Worm (Caenorhabditis elegans) whole organism, L4 larva: Measurements from ENCODE around the gene oac-14.
A peak's percentile ranks its signal among the peaks of the same experiment; 100 is the strongest.

ENCODE experiments used
- D1046.2 ChIP-seq: fragments of 200-800 bp; sonication (Bioruptor generic); IDR thresholded peaks from 2 replicates; pipeline ENCODE4 v1.3.6; 2022; ENCODE audit warnings: missing genetic modification characterization, missing compliant biosample characterization
- F37D6.2 ChIP-seq: sonication (generic microtip); optimal IDR thresholded peaks from 2 replicates; lab custom pipeline; 2016; ENCODE audit warnings: mild to moderate bottlenecking, missing genetic modification characterization, missing compliant biosample characterization
- T26A8.4 ChIP-seq: fragments of 200-800 bp; sonication (Bioruptor generic); IDR thresholded peaks from 2 replicates; pipeline ENCODE4 v1.3.6; 2022; ENCODE audit warnings: missing genetic modification characterization, missing compliant biosample characterization
- Y48G9A.11 ChIP-seq: fragments of 200-800 bp; sonication (Bioruptor generic); IDR thresholded peaks from 2 replicates; pipeline ENCODE4 v1.3.6; 2022; ENCODE audit warnings: missing genetic modification reagents, missing genetic modification characterization, missing compliant biosample characterization
- ZK337.2 ChIP-seq: fragments of 200-800 bp; sonication (Bioruptor generic); IDR thresholded peaks from 2 replicates; pipeline ENCODE4 v1.3.6; 2022; ENCODE audit warnings: missing genetic modification reagents, missing genetic modification characterization, missing compliant biosample characterization
- ZK546.5 ChIP-seq, 2 experiments: sonication (generic microtip); optimal IDR thresholded peaks; 2 replicates each; lab custom pipeline; 2017; ENCODE audit warnings: missing biosample characterization in 2 of 2, missing genetic modification characterization in 2 of 2
- ama-1 ChIP-seq: fragments of 150-350 bp; optimal IDR thresholded peaks from 2 replicates; lab custom pipeline; 2014; ENCODE audit warnings: inconsistent platforms, mixed read lengths
- arid-1 ChIP-seq: fragments of 200-800 bp; sonication (Bioruptor generic); conservative IDR thresholded peaks from 2 replicates; pipeline ENCODE4 v1.3.6; 2022; ENCODE audit warnings: missing genetic modification reagents, missing genetic modification characterization, missing compliant biosample characterization
- attf-4 ChIP-seq: sonication (generic microtip); optimal IDR thresholded peaks from 3 replicates; lab custom pipeline; 2017; ENCODE audit warnings: missing biosample characterization, missing genetic modification characterization
- ceh-20 ChIP-seq: fragments of 200-800 bp; sonication (Bioruptor generic); IDR thresholded peaks from 2 replicates; pipeline ENCODE4 v1.3.6; 2022; ENCODE audit warnings: missing genetic modification reagents, missing genetic modification characterization, missing compliant biosample characterization
- ceh-28 ChIP-seq: fragments of 150-350 bp; optimal IDR thresholded peaks from 2 replicates; lab custom pipeline; 2014; ENCODE audit warnings: missing biosample characterization, missing genetic modification reagents, missing genetic modification characterization
- ceh-82 ChIP-seq: sonication (generic microtip); optimal IDR thresholded peaks from 2 replicates; lab custom pipeline; 2017; ENCODE audit warnings: missing biosample characterization, missing genetic modification characterization
- ces-1 ChIP-seq: fragments of 150-350 bp; sonication (generic microtip); optimal IDR thresholded peaks from 4 replicates; lab custom pipeline; 2014; ENCODE audit warnings: missing biosample characterization, missing genetic modification reagents, missing genetic modification characterization
- ctbp-1 ChIP-seq: fragments of 200-800 bp; sonication (Bioruptor generic); IDR thresholded peaks from 2 replicates; pipeline ENCODE4 v1.3.6; 2022; ENCODE audit warnings: missing genetic modification reagents, missing genetic modification characterization, missing compliant biosample characterization
- dpl-1 ChIP-seq: fragments of 150-350 bp; optimal IDR thresholded peaks from 2 replicates; lab custom pipeline; 2014; ENCODE audit warnings: missing biosample characterization, missing genetic modification reagents, missing genetic modification characterization
- dve-1 ChIP-seq: sonication (generic microtip); optimal IDR thresholded peaks from 2 replicates; lab custom pipeline; 2017; ENCODE audit warnings: antibody characterized with exemption, mild to moderate bottlenecking, missing genetic modification characterization, missing compliant biosample characterization; ENCODE audit not compliant: insufficient read depth
- egl-43 ChIP-seq: fragments of 200-800 bp; sonication (Bioruptor generic); IDR thresholded peaks from 2 replicates; pipeline ENCODE4 v1.3.6; 2022; ENCODE audit warnings: missing genetic modification reagents, missing genetic modification characterization, missing compliant biosample characterization
- gei-8 ChIP-seq: fragments of 200-800 bp; sonication (Bioruptor generic); optimal IDR thresholded peaks from 2 replicates; lab custom pipeline; 2018; ENCODE audit warnings: mild to moderate bottlenecking, missing genetic modification characterization, missing compliant biosample characterization
- lim-7 ChIP-seq: fragments of 200-800 bp; sonication (Bioruptor generic); IDR thresholded peaks from 2 replicates; pipeline ENCODE4 v1.3.6; 2022; ENCODE audit warnings: missing genetic modification characterization, missing compliant biosample characterization
- lin-13 ChIP-seq: fragments of 150-350 bp; optimal IDR thresholded peaks from 2 replicates; lab custom pipeline; 2014; ENCODE audit warnings: missing biosample characterization, missing genetic modification reagents, missing genetic modification characterization
- lin-15B ChIP-seq: fragments of 150-350 bp; sonication (generic microtip); optimal IDR thresholded peaks from 3 replicates; lab custom pipeline; 2014; ENCODE audit warnings: missing biosample characterization, missing genetic modification characterization
- lin-29 ChIP-seq: fragments of 200-800 bp; sonication (Bioruptor generic); IDR thresholded peaks from 2 replicates; pipeline ENCODE4 v1.3.6; 2022; ENCODE audit warnings: missing genetic modification reagents, missing genetic modification characterization, missing compliant biosample characterization
- lsy-2 ChIP-seq, 2 experiments: fragments of 150-350 bp in 1 of 2; sonication (generic microtip) in 1 of 2; optimal IDR thresholded peaks; 2 replicates each; lab custom pipeline; 2014 to 2017; ENCODE audit warnings: missing biosample characterization in 2 of 2, missing genetic modification characterization in 2 of 2
- madf-5 ChIP-seq, 2 experiments: fragments of 200-800 bp; sonication (Bioruptor generic); IDR thresholded peaks; 2 replicates each; pipeline ENCODE4 v1.3.6; 2022; ENCODE audit warnings: missing compliant biosample characterization in 2 of 2, missing genetic modification characterization in 2 of 2
- madf-9 ChIP-seq: fragments of 200-800 bp; sonication (Bioruptor generic); conservative IDR thresholded peaks from 2 replicates; pipeline ENCODE4 v1.3.6; 2022; ENCODE audit warnings: missing genetic modification reagents, missing genetic modification characterization, missing compliant biosample characterization
- mdt-29 ChIP-seq: fragments of 200-800 bp; sonication (Bioruptor generic); IDR thresholded peaks from 2 replicates; pipeline ENCODE4 v1.3.6; 2022; ENCODE audit warnings: missing genetic modification reagents, missing genetic modification characterization, missing compliant biosample characterization
- mxl-3 ChIP-seq: fragments of 200-800 bp; sonication (Bioruptor generic); optimal IDR thresholded peaks from 2 replicates; lab custom pipeline; 2018; ENCODE audit warnings: mild to moderate bottlenecking, missing genetic modification characterization, missing compliant biosample characterization
- nhr-10 ChIP-seq: fragments of 150-350 bp; optimal IDR thresholded peaks from 2 replicates; lab custom pipeline; 2014; ENCODE audit warnings: missing biosample characterization, missing genetic modification characterization
- nhr-11 ChIP-seq: fragments of 150-350 bp; optimal IDR thresholded peaks from 2 replicates; lab custom pipeline; 2014; ENCODE audit warnings: missing biosample characterization, missing genetic modification characterization
- nhr-25 ChIP-seq: sonication (generic microtip); optimal IDR thresholded peaks from 2 replicates; lab custom pipeline; 2017; ENCODE audit warnings: missing genetic modification characterization, mild to moderate bottlenecking, missing compliant biosample characterization, antibody characterized with exemption, moderate library complexity, borderline replicate concordance; ENCODE audit not compliant: insufficient read depth
- nhr-28 ChIP-seq: fragments of 150-350 bp; optimal IDR thresholded peaks from 2 replicates; lab custom pipeline; 2014; ENCODE audit warnings: missing biosample characterization, missing genetic modification characterization
- nhr-42 ChIP-seq: fragments of 200-800 bp; sonication (Bioruptor generic); IDR thresholded peaks from 2 replicates; pipeline ENCODE4 v1.3.6; 2022; ENCODE audit warnings: missing genetic modification characterization, missing compliant biosample characterization
- nhr-48 ChIP-seq: sonication (generic microtip); optimal IDR thresholded peaks from 2 replicates; lab custom pipeline; 2016; ENCODE audit warnings: mild to moderate bottlenecking, missing genetic modification characterization, missing compliant biosample characterization
- php-3 ChIP-seq: fragments of 200-800 bp; sonication (Bioruptor generic); IDR thresholded peaks from 2 replicates; pipeline ENCODE4 v1.3.6; 2022; ENCODE audit warnings: missing genetic modification reagents, missing genetic modification characterization, missing compliant biosample characterization
- saeg-2 ChIP-seq: fragments of 200-800 bp; sonication (Bioruptor generic); IDR thresholded peaks from 2 replicates; pipeline ENCODE4 v1.3.6; 2022; ENCODE audit warnings: missing genetic modification reagents, missing genetic modification characterization, missing compliant biosample characterization
- snpc-1.2 ChIP-seq: fragments of 200-800 bp; sonication (Bioruptor generic); IDR thresholded peaks from 2 replicates; pipeline ENCODE4 v1.3.6; 2022; ENCODE audit warnings: missing genetic modification reagents, missing genetic modification characterization, missing compliant biosample characterization
- spr-3 ChIP-seq: fragments of 200-800 bp; sonication (Bioruptor generic); optimal IDR thresholded peaks from 2 replicates; lab custom pipeline; 2018; ENCODE audit warnings: mild to moderate bottlenecking, missing genetic modification characterization, missing compliant biosample characterization
- tag-97 ChIP-seq: fragments of 200-800 bp; sonication (Bioruptor generic); IDR thresholded peaks from 2 replicates; pipeline ENCODE4 v1.3.6; 2022; ENCODE audit warnings: missing genetic modification characterization, missing compliant biosample characterization
- unc-39 ChIP-seq: sonication (generic microtip); optimal IDR thresholded peaks from 2 replicates; lab custom pipeline; 2017; ENCODE audit warnings: missing biosample characterization, missing genetic modification characterization
- unc-62 ChIP-seq, 3 experiments: fragments of 150-350 bp in 1 of 3; sonication (generic microtip); optimal IDR thresholded peaks in 2 of 3; peaks in 1 of 3; 1 replicate in 1 of 3; 2 replicates in 2 of 3; lab custom pipeline; 2014 to 2017; ENCODE audit warnings: missing biosample characterization in 3 of 3, missing genetic modification characterization in 3 of 3, missing genetic modification reagents in 3 of 3, missing genotype in 1 of 3
- zag-1 ChIP-seq: fragments of 150-350 bp; optimal IDR thresholded peaks from 2 replicates; lab custom pipeline; 2014; ENCODE audit warnings: missing biosample characterization, missing genetic modification characterization
- zfp-2 ChIP-seq: sonication (generic microtip); optimal IDR thresholded peaks from 2 replicates; lab custom pipeline; 2016; ENCODE audit warnings: mild to moderate bottlenecking, missing genetic modification characterization, missing compliant biosample characterization
- zfp-3 ChIP-seq: fragments of 200-800 bp; sonication (Bioruptor generic); conservative IDR thresholded peaks from 2 replicates; pipeline ENCODE4 v1.3.6; 2022; ENCODE audit warnings: missing genetic modification reagents, missing genetic modification characterization, missing compliant biosample characterization
- zip-2 ChIP-seq: fragments of 150-350 bp; optimal IDR thresholded peaks from 2 replicates; lab custom pipeline; 2014; ENCODE audit warnings: missing biosample characterization, missing genetic modification characterization
- ztf-7 ChIP-seq: fragments of 150-350 bp; optimal IDR thresholded peaks from 2 replicates; lab custom pipeline; 2014; ENCODE audit warnings: missing biosample characterization, missing genetic modification characterization

The oac-14 gene

DNA sequence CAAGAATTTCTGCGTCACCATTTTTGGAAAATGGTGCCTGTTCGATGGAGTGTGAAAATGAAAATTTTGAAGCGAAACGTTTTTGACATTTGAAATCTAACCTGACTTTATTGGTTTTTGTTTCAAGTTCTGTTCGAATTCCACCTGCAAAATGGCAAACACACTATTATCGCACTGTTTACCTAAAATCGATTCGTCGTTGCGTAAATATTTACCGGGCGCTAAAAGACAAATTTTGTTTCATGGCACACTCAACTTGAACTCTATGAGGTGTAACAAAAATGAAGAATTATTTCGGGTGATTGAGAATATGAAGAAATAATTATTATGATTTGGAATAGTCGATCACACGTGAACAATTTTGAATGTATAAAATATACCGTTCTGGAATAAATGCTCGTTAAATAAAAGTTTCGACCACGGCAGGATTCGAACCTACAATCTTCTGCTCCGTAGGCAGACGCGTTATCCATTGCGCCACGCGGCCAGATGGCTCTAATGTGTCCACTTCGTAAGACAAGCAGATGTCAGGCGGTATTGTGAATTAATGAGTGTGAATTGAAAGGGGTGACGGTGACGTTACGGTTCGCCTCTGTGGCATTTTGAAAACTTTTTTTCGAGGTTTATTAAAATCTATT is 6.5 kb upstream of the oac-14 start (continued):
- TF ChIP-seq F37D6.2: no peak
- TF ChIP-seq ZK337.2 (GFP tag; lab: Robert Waterston, UW): no peak
- TF ChIP-seq ceh-82 (tag; lab: Kevin White, UChicago): no peak
- no peak for TF ChIP-seq ZK546.5 (tag; optimal IDR thresholded peaks at IDR 0.05; lab: Kevin White, UChicago)
- peak; percentile 59 for TF ChIP-seq nhr-48 (tag; lab: Kevin White, UChicago)
- no peak for TF ChIP-seq nhr-42 (GFP tag; lab: Robert Waterston, UW)
- TF ChIP-seq mdt-29 (GFP tag; lab: Robert Waterston, UW): no peak
- TF ChIP-seq spr-3 (GFP tag; lab: Kevin White, UChicago): no peak
- no peak for TF ChIP-seq nhr-10 (tag; lab: Kevin White, UChicago)
- peak in 1 of 2 experiments; percentile 39 for TF ChIP-seq lsy-2 (tag; optimal IDR thresholded peaks at IDR 0.05; lab: Kevin White, UChicago)
- TF ChIP-seq php-3 (GFP tag; lab: Robert Waterston, UW): 0 out of 2 replicates have a peak, but pooled peaks have one; percentile 46
- peak; percentile 61 for TF ChIP-seq dve-1
- peak in 1 of 2 experiments; percentile 53; a peak in 1 of 4 replicates for TF ChIP-seq madf-5 (GFP tag; IDR thresholded peaks at IDR 0.05; lab: Robert Waterston, UW)
- peak; percentile 21 for TF ChIP-seq lin-13 (GFP tag; lab: Kevin White, UChicago)
- TF ChIP-seq ama-1 (lab: Kevin White, UChicago): no peak
- TF ChIP-seq lin-29 (GFP tag; lab: Robert Waterston, UW): no peak
- TF ChIP-seq ztf-7: no peak
- TF ChIP-seq ces-1: no peak
- no peak for TF ChIP-seq zag-1 (tag; lab: Kevin White, UChicago)
- 0 out of 2 replicates have a peak, but pooled peaks have one; percentile 6 for TF ChIP-seq madf-9 (GFP tag; lab: Robert Waterston, UW)
- TF ChIP-seq attf-4 (tag; lab: Kevin White, UChicago): no peak
- TF ChIP-seq zip-2: peak; percentile 12
- no peak for TF ChIP-seq dpl-1 (GFP tag; lab: Kevin White, UChicago)
- no peak for TF ChIP-seq zfp-3 (GFP tag; lab: Robert Waterston, UW)
- peak; percentile 49 for TF ChIP-seq arid-1 (GFP tag; lab: Robert Waterston, UW)
- TF ChIP-seq saeg-2 (GFP tag; lab: Robert Waterston, UW): no peak
- TF ChIP-seq lin-15B (tag; lab: Kevin White, UChicago): no peak
- peak; percentile 80 for TF ChIP-seq lim-7
- TF ChIP-seq zfp-2: no peak
- TF ChIP-seq egl-43 (GFP tag; lab: Robert Waterston, UW): peak; percentile 68; the same call in 1 of the 2 replicates
- TF ChIP-seq gei-8 (GFP tag; lab: Kevin White, UChicago): no peak
- TF ChIP-seq mxl-3 (GFP tag; lab: Kevin White, UChicago): no peak

- peak in 1 of 2 experiments; percentile 98 for TF ChIP-seq unc-62 (GFP tag; optimal IDR thresholded peaks at IDR 0.05 in 1 of 2; lab: Kevin White, UChicago)
- no peak for TF ChIP-seq unc-62 (tag; optimal IDR thresholded peaks at IDR 0.05; lab: Kevin White, UChicago)
- no peak for TF ChIP-seq lim-7
Measured at ce11 chrX:10147236-10147635, 5.4 kb upstream of the oac-14 start.

DNA sequence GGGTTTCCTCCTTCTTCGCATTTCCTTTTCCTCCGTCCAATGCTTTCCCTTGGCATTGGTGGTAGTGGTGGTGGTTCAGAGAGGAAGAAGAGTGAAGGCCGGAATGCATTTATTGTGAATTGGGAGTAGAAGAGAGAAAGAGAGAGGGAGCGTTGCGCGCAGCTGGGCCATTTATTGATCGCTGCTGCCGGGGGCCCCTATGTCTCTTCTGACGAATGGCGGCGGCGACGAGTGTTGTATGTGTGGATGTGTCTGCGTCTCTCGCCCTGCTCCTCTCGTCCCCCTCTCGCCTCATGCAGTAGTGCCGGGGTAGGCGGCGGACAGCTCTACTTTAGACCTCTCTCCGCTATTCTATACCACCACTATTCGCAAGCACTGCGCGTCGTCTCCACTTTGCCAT is 4.8 kb upstream of the oac-14 start, which contains the start of gene unc-115:
TSS of gene unc-115 (plus strand) at position 301 of the 400 bp plus-strand sequence.
- TF ChIP-seq ztf-7 (no peak), snpc-1.2 (GFP tag; lab: Robert Waterston, UW) (peak; percentile 47; the same call in 1 of the 2 replicates), unc-39 (tag; lab: Kevin White, UChicago) (no peak), nhr-42 (GFP tag; lab: Robert Waterston, UW) (0 out of 2 replicates have a peak, but pooled peaks have one; percentile 22), D1046.2 (GFP tag; lab: Robert Waterston, UW) (no peak), attf-4 (tag; lab: Kevin White, UChicago) (no peak), ceh-20 (peak; percentile 76), Y48G9A.11 (GFP tag; lab: Robert Waterston, UW) (no peak), nhr-11 (tag; lab: Kevin White, UChicago) (peak; percentile 43), T26A8.4 (GFP tag; lab: Robert Waterston, UW) (peak; percentile 65), php-3 (GFP tag; lab: Robert Waterston, UW) (peak; percentile 31; the same call in 1 of the 2 replicates), lsy-2 (tag; optimal IDR thresholded peaks at IDR 0.05; lab: Kevin White, UChicago) (peak; percentile 60 to 63), ces-1 (peak; percentile 74), ceh-28 (tag; lab: Kevin White, UChicago) (peak; percentile 78), nhr-28 (peak; percentile 56), tag-97 (GFP tag; lab: Robert Waterston, UW) (no peak), nhr-25 (peak; percentile 44), arid-1 (GFP tag; lab: Robert Waterston, UW) (peak; percentile 75), mxl-3 (GFP tag; lab: Kevin White, UChicago) (peak; percentile 85), F37D6.2 (peak; percentile 86), madf-9 (GFP tag; lab: Robert Waterston, UW) (peak; percentile 75), ctbp-1 (GFP tag; lab: Robert Waterston, UW) (peak; percentile 91)
